Fruit fly (Drosophila melanogaster): ENCODE measurements around the gene CG33223.

Gene CG33223

dm6 chrX:8518025-8518661 lies 34.5 kb upstream of the CG33223 start (continued):
- peak; percentile 95 for TF ChIP-seq z (GFP tag; IDR thresholded peaks at IDR 0.05)
- no peak for TF ChIP-seq CG31441 (GFP tag; IDR thresholded peaks at IDR 0.05)
- TF ChIP-seq CG1603 (tag; optimal IDR thresholded peaks at IDR 0.05), result no peak
- TF ChIP-seq Atf-2 (GFP tag; optimal IDR thresholded peaks at IDR 0.05), result no peak
- no peak for TF ChIP-seq CG8924 (tag; optimal IDR thresholded peaks at IDR 0.05)
- no peak for TF ChIP-seq CrebB (tag; optimal IDR thresholded peaks at IDR 0.05)
- TF ChIP-seq Gsc (GFP tag; IDR thresholded peaks at IDR 0.05), result no peak
- no peak for TF ChIP-seq CG17568 (GFP tag; optimal IDR thresholded peaks at IDR 0.05)
- TF ChIP-seq Rfx (GFP tag; IDR thresholded peaks at IDR 0.05), result no peak
- no peak for TF ChIP-seq CG2678 (tag; optimal IDR thresholded peaks at IDR 0.05)
- TF ChIP-seq CG3847 (GFP tag; IDR thresholded peaks at IDR 0.05), result no peak
- peak; percentile 14 for TF ChIP-seq CG12769 (tag; optimal IDR thresholded peaks at IDR 0.05)
- no peak for TF ChIP-seq CG8944 (GFP tag; optimal IDR thresholded peaks at IDR 0.05)
- no peak for TF ChIP-seq psq (GFP tag; optimal IDR thresholded peaks at IDR 0.05)
- TF ChIP-seq Deaf1 (tag; optimal IDR thresholded peaks at IDR 0.05), result no peak
- TF ChIP-seq Bgb (GFP tag; IDR thresholded peaks at IDR 0.05; ENCODE audit: partially characterized antibody), result no peak
- TF ChIP-seq CG7839 (tag; optimal IDR thresholded peaks at IDR 0.05), result no peak
- TF ChIP-seq ham (GFP tag; IDR thresholded peaks at IDR 0.05), result no peak
- TF ChIP-seq Neu2 (GFP tag; optimal IDR thresholded peaks at IDR 0.05; ENCODE audit: borderline replicate concordance), result no peak
- peak; percentile 11 for TF ChIP-seq yki (optimal IDR thresholded peaks at IDR 0.05)
- peak; percentile 84 for TF ChIP-seq CG17385 (GFP tag; optimal IDR thresholded peaks at IDR 0.05)
- TF ChIP-seq Hr3 (GFP tag; optimal IDR thresholded peaks at IDR 0.05), result no peak
- TF ChIP-seq bsh (GFP tag; optimal IDR thresholded peaks at IDR 0.05), result no peak
- no peak for TF ChIP-seq Lim3 (GFP tag; IDR thresholded peaks at IDR 0.05)
- no peak for TF ChIP-seq CG14441 (GFP tag; IDR thresholded peaks at IDR 0.05)
- no peak for TF ChIP-seq Hr51 (GFP tag; optimal IDR thresholded peaks at IDR 0.05)
- TF ChIP-seq CG12236 (GFP tag; optimal IDR thresholded peaks at IDR 0.05), result no peak
- no peak for TF ChIP-seq wor (GFP tag; IDR thresholded peaks at IDR 0.05)
- TF ChIP-seq bcd (GFP tag; optimal IDR thresholded peaks at IDR 0.05), result no peak
- no peak for TF ChIP-seq scrt (GFP tag; optimal IDR thresholded peaks at IDR 0.05)
- no peak for TF ChIP-seq Sox100B (GFP tag; optimal IDR thresholded peaks at IDR 0.05)
- TF ChIP-seq CG2199 (GFP tag; IDR thresholded peaks at IDR 0.05), result no peak
- no peak for TF ChIP-seq sob (GFP tag; IDR thresholded peaks at IDR 0.05)
- TF ChIP-seq zfh1 (GFP tag; IDR thresholded peaks at IDR 0.05), result no peak
- TF ChIP-seq NK7.1 (GFP tag; optimal IDR thresholded peaks at IDR 0.05), result no peak
- TF ChIP-seq dimm (GFP tag; IDR thresholded peaks at IDR 0.05), result no peak
- TF ChIP-seq CG4360 (GFP tag; IDR thresholded peaks at IDR 0.05), result peak; percentile 65
- TF ChIP-seq CG30020 (tag; optimal IDR thresholded peaks at IDR 0.05), result no peak
- no peak for TF ChIP-seq E2f2 (GFP tag; IDR thresholded peaks at IDR 0.05)
- no peak for TF ChIP-seq Max (GFP tag; optimal IDR thresholded peaks at IDR 0.05)
- TF ChIP-seq Sox102F (GFP tag; optimal IDR thresholded peaks at IDR 0.05), result no peak
- no peak for TF ChIP-seq disco-r (GFP tag; optimal IDR thresholded peaks at IDR 0.05)
- TF ChIP-seq NFAT (GFP tag; IDR thresholded peaks at IDR 0.05), result no peak
- TF ChIP-seq zen (tag; optimal IDR thresholded peaks at IDR 0.05), result no peak
- peak; percentile 65 for TF ChIP-seq nom (GFP tag; optimal IDR thresholded peaks at IDR 0.05)
- no peak for TF ChIP-seq repo (GFP tag; optimal IDR thresholded peaks at IDR 0.05)
- no peak for TF ChIP-seq CG16779 (GFP tag; IDR thresholded peaks at IDR 0.05)
- no peak for TF ChIP-seq H15 (GFP tag; IDR thresholded peaks at IDR 0.05)
- no peak for TF ChIP-seq fd102C (GFP tag; optimal IDR thresholded peaks at IDR 0.05)
- TF ChIP-seq CG3163 (GFP tag; optimal IDR thresholded peaks at IDR 0.05), result no peak
- TF ChIP-seq CG11093 (GFP tag; IDR thresholded peaks at IDR 0.05), result no peak
- peak; percentile 55; the same call in 1 of the 2 replicates for TF ChIP-seq rib (GFP tag; IDR thresholded peaks at IDR 0.05)
